Fruit fly (Drosophila melanogaster): ENCODE measurements around the gene BBS8.

The BBS8 gene

DNA sequence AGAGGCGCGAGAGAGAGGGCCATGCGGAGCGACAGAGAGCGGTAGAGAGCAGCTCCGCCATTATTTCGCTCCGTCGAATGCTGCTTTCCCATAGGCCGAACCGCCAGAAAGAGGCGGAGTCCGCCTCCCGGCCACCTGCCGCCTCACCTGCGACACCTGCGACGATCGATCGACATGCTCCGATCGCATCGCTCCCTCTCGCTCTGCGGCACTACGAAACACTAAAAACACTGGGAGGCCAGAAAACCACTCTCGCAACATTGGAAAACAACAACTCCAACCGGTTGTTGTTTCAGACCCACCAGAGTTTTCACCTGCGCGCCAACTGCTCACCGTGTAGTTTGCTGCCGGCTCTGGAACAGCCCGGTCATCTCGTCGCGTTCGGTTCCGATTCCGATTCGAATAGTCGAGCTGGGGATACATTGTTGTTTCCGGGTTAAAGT, 44.9 kb upstream of the BBS8 start, which contains the start of gene al (continued):
- TF ChIP-seq CG15011 (GFP tag; optimal IDR thresholded peaks at IDR 0.05) (no peak), bcd (GFP tag; optimal IDR thresholded peaks at IDR 0.05) (no peak), kni (GFP tag; optimal IDR thresholded peaks at IDR 0.05) (peak; percentile 73), Dbx (GFP tag; IDR thresholded peaks at IDR 0.05) (no peak), slbo (GFP tag; IDR thresholded peaks at IDR 0.05) (no peak), CG11560 (tag; IDR thresholded peaks at IDR 0.05) (no peak), vvl (GFP tag; IDR thresholded peaks at IDR 0.05) (peak; percentile 49), esg (GFP tag; conservative IDR thresholded peaks at IDR 0.05) (no peak), CG17568 (GFP tag; optimal IDR thresholded peaks at IDR 0.05) (no peak), ato (GFP tag; IDR thresholded peaks at IDR 0.05; ENCODE audit: partially characterized antibody) (no peak)

DNA sequence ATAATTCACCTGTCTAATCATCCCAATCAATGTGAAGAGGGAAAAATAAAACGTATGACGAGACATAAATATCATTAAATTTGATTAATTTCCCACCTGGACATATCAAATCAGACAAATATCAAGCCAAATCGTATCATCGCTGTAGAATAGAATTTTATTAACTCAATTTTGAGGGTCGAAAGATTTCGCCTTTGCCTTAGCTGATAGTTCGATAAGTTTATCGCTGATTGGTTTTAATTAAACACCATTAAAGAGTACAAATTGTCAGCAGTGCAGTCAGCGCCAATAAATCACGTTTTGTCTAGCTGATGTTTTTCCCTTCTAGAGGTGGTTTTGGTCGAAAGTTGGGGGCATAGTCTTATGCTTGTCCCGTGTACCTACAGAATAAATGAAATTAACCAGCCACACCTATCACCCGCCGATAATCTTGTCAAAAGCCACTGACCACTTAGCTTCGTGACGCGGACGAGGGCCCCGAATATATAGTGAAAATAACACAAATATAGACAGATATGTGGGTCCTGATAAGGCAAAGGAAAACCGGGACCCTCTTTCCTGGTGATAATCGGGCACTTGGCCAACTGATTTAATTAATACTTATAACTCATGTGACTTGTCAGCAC, 43.7 kb upstream of the BBS8 start:
- TF ChIP-seq Bteb2 (GFP tag; optimal IDR thresholded peaks at IDR 0.05) (no peak), grn (GFP tag; optimal IDR thresholded peaks at IDR 0.05) (peak; percentile 94), sug (tag; optimal IDR thresholded peaks at IDR 0.05) (peak; percentile 23), exex (tag; optimal IDR thresholded peaks at IDR 0.05) (peak; percentile 90), CG7987 (GFP tag; optimal IDR thresholded peaks at IDR 0.05) (peak; percentile 7), cwo (GFP tag; optimal IDR thresholded peaks at IDR 0.05) (peak; percentile 34), CG17568 (GFP tag; optimal IDR thresholded peaks at IDR 0.05) (no peak), gem (tag; optimal IDR thresholded peaks at IDR 0.05) (no peak), mirr (GFP tag; optimal IDR thresholded peaks at IDR 0.05) (peak; percentile 61)

DNA sequence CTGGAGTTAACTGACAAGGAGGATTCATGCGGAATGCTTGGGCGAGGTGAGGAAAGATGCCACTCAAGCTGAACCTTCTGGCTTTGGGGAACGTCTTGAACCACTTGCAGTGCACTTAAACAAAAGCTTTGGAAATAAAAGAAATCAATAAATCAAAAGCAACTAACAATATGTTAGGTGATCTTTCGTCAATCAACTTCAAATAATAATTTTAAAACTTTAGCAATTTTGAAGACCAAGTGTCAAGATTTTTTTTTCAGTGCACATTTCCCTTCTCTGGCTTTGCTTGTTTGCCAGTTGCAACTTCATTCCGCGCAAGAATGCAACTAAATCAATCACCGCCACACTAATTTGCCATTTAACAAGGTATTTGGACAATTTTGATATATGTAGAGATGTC, 39.9 kb upstream of the BBS8 start:
- TF ChIP-seq CG18262 (tag; optimal IDR thresholded peaks at IDR 0.05): peak; percentile 21
- TF ChIP-seq CG1603 (tag; optimal IDR thresholded peaks at IDR 0.05): peak; percentile 4
- TF ChIP-seq ara (GFP tag; IDR thresholded peaks at IDR 0.05): peak; percentile 53; the same call in 1 of the 2 replicates
- peak; percentile 44 for TF ChIP-seq CG2712 (tag; optimal IDR thresholded peaks at IDR 0.05)
- peak; percentile 3 for TF ChIP-seq Ssrp (tag; optimal IDR thresholded peaks at IDR 0.05)
- TF ChIP-seq stwl (tag; optimal IDR thresholded peaks at IDR 0.05): no peak
- TF ChIP-seq sim (GFP tag; IDR thresholded peaks at IDR 0.05): no peak
- TF ChIP-seq CG14860 (GFP tag; IDR thresholded peaks at IDR 0.05; ENCODE audit: partially characterized antibody): no peak
- TF ChIP-seq CkIIα-i1 (GFP tag; IDR thresholded peaks at IDR 0.05): no peak
- peak in 1 of 2 experiments; percentile 6 for TF ChIP-seq chif (GFP tag; optimal IDR thresholded peaks at IDR 0.05)
- TF ChIP-seq CG12391 (tag; optimal IDR thresholded peaks at IDR 0.05): peak; percentile 1
- TF ChIP-seq dmrt11E (tag; optimal IDR thresholded peaks at IDR 0.05): peak; percentile 40
- peak; percentile 9 for TF ChIP-seq corto (GFP tag; optimal IDR thresholded peaks at IDR 0.05)
- no peak for TF ChIP-seq CG13894 (tag; optimal IDR thresholded peaks at IDR 0.05)
- TF ChIP-seq lmd (GFP tag; IDR thresholded peaks at IDR 0.05): 0 out of 2 replicates have a peak, but pooled peaks have one; percentile 20
- TF ChIP-seq gem (tag; optimal IDR thresholded peaks at IDR 0.05): peak; percentile 45
- peak; percentile 78 for TF ChIP-seq sens (GFP tag)
- peak; percentile 35 for TF ChIP-seq Blimp-1 (GFP tag; optimal IDR thresholded peaks at IDR 0.05)
- peak; percentile 1 for TF ChIP-seq nom (GFP tag; optimal IDR thresholded peaks at IDR 0.05)
- TF ChIP-seq CG3407 (GFP tag; optimal IDR thresholded peaks at IDR 0.05): no peak
- TF ChIP-seq sug (tag; optimal IDR thresholded peaks at IDR 0.05): no peak
- peak; percentile 25 for TF ChIP-seq CG14710 (tag; optimal IDR thresholded peaks at IDR 0.05)
- TF ChIP-seq CG14667 (GFP tag; IDR thresholded peaks at IDR 0.05): peak; percentile 27; the same call in 1 of the 2 replicates
- no peak for TF ChIP-seq rib (GFP tag; IDR thresholded peaks at IDR 0.05)
- TF ChIP-seq CG6791 (GFP tag; IDR thresholded peaks at IDR 0.05; ENCODE audit: partially characterized antibody): no peak
- TF ChIP-seq nmo (GFP tag; optimal IDR thresholded peaks at IDR 0.05): peak; percentile 10
- TF ChIP-seq esg (GFP tag; conservative IDR thresholded peaks at IDR 0.05): no peak
- no peak for TF ChIP-seq sens-2 (GFP tag; IDR thresholded peaks at IDR 0.05)
- peak; percentile 10 for TF ChIP-seq unpg (GFP tag; optimal IDR thresholded peaks at IDR 0.05)
- TF ChIP-seq az2 (GFP tag; optimal IDR thresholded peaks at IDR 0.05): peak; percentile 8
- TF ChIP-seq CG17328 (GFP tag; IDR thresholded peaks at IDR 0.05): peak; percentile 54
